Worm (Caenorhabditis elegans) whole organism, late embryonic: ENCODE results near the gene F36H9.5.

Experiments
- C08G9.2 ChIP-seq: sonication (generic microtip); optimal IDR thresholded peaks from 2 replicates; lab custom pipeline; 2016; ENCODE audit warnings: mild to moderate bottlenecking, missing genetic modification characterization, moderate library complexity, missing compliant biosample characterization
- F13H6.1 ChIP-seq: sonication (generic microtip); optimal IDR thresholded peaks from 2 replicates; lab custom pipeline; 2016; ENCODE audit warnings: missing genetic modification characterization, missing compliant biosample characterization
- K02D7.2 ChIP-seq: sonication (generic microtip); optimal IDR thresholded peaks from 2 replicates; lab custom pipeline; 2017; ENCODE audit warnings: mild to moderate bottlenecking, missing genetic modification characterization, missing compliant biosample characterization
- K09A11.1 ChIP-seq: sonication (generic microtip); optimal IDR thresholded peaks from 2 replicates; lab custom pipeline; 2017; ENCODE audit warnings: antibody characterized with exemption, mild to moderate bottlenecking, missing genetic modification characterization, missing compliant biosample characterization; ENCODE audit not compliant: insufficient read depth
- T23F11.4 ChIP-seq: fragments of 200-800 bp; sonication (Bioruptor generic); optimal IDR thresholded peaks from 2 replicates; lab custom pipeline; 2018; ENCODE audit warnings: mild to moderate bottlenecking, missing genetic modification characterization, missing compliant biosample characterization
- Y22D7AL.16 ChIP-seq: sonication (generic microtip); optimal IDR thresholded peaks from 2 replicates; lab custom pipeline; 2016; ENCODE audit warnings: missing genetic modification characterization, missing compliant biosample characterization
- ahr-1 ChIP-seq: sonication (generic microtip); optimal IDR thresholded peaks from 2 replicates; lab custom pipeline; 2016; ENCODE audit warnings: missing genetic modification characterization, missing compliant biosample characterization
- ceh-18 ChIP-seq: sonication (generic microtip); optimal IDR thresholded peaks from 2 replicates; lab custom pipeline; 2016; ENCODE audit warnings: missing genetic modification characterization, missing compliant biosample characterization
- ceh-2 ChIP-seq: sonication (generic microtip); optimal IDR thresholded peaks from 2 replicates; lab custom pipeline; 2016; ENCODE audit warnings: missing genotype, missing genetic modification characterization, missing compliant biosample characterization
- ceh-30 ChIP-seq: fragments of 150-350 bp; optimal IDR thresholded peaks from 2 replicates; lab custom pipeline; 2014; ENCODE audit warnings: missing biosample characterization, missing genetic modification characterization
- ceh-45 ChIP-seq: fragments of 200-800 bp; sonication (Bioruptor generic); IDR thresholded peaks from 2 replicates; pipeline ENCODE4 v1.3.6; 2022; ENCODE audit warnings: missing genetic modification reagents, missing genetic modification characterization, missing compliant biosample characterization
- ceh-48 ChIP-seq: sonication (generic microtip); optimal IDR thresholded peaks from 2 replicates; lab custom pipeline; 2016; ENCODE audit warnings: missing genetic modification characterization, inconsistent platforms, missing compliant biosample characterization
- dmd-4 ChIP-seq: sonication (generic microtip); optimal IDR thresholded peaks from 2 replicates; lab custom pipeline; 2016; ENCODE audit warnings: borderline replicate concordance, missing genetic modification characterization, missing compliant biosample characterization
- dve-1 ChIP-seq: sonication (generic microtip); optimal IDR thresholded peaks from 2 replicates; lab custom pipeline; 2017; ENCODE audit warnings: antibody characterized with exemption, mild to moderate bottlenecking, missing genetic modification characterization, missing compliant biosample characterization
- elt-2 ChIP-seq: sonication (generic microtip); optimal IDR thresholded peaks from 2 replicates; lab custom pipeline; 2016; ENCODE audit warnings: missing genetic modification reagents, missing genetic modification characterization, missing compliant biosample characterization
- ets-4 ChIP-seq: sonication (generic microtip); optimal IDR thresholded peaks from 2 replicates; lab custom pipeline; 2016; ENCODE audit warnings: missing genetic modification characterization, missing compliant biosample characterization
- eyg-1 ChIP-seq: sonication (generic microtip); optimal IDR thresholded peaks from 2 replicates; lab custom pipeline; 2016; ENCODE audit warnings: missing genotype, missing genetic modification characterization, missing compliant biosample characterization
- fax-1 ChIP-seq: sonication (generic microtip); optimal IDR thresholded peaks from 2 replicates; lab custom pipeline; 2016; ENCODE audit warnings: missing genotype, missing genetic modification characterization, missing compliant biosample characterization
- fkh-10 ChIP-seq: fragments of 150-350 bp; optimal IDR thresholded peaks from 2 replicates; lab custom pipeline; 2014; ENCODE audit warnings: missing biosample characterization, missing genetic modification reagents, missing genetic modification characterization
- gmeb-2 ChIP-seq: sonication (generic microtip); optimal IDR thresholded peaks from 2 replicates; lab custom pipeline; 2016; ENCODE audit warnings: missing genetic modification characterization, inconsistent platforms, missing compliant biosample characterization
- hlh-6 ChIP-seq: sonication (generic microtip); optimal IDR thresholded peaks from 2 replicates; lab custom pipeline; 2016; ENCODE audit warnings: missing genotype, missing genetic modification characterization, missing compliant biosample characterization
- madf-2 ChIP-seq: sonication (generic microtip); optimal IDR thresholded peaks from 2 replicates; lab custom pipeline; 2017; ENCODE audit warnings: missing genetic modification characterization, missing compliant biosample characterization
- mec-3 ChIP-seq: sonication (generic microtip); optimal IDR thresholded peaks from 2 replicates; lab custom pipeline; 2016; ENCODE audit warnings: borderline replicate concordance, missing genetic modification characterization, missing compliant biosample characterization
- nfya-1 ChIP-seq: sonication (generic microtip); optimal IDR thresholded peaks from 2 replicates; lab custom pipeline; 2017; ENCODE audit warnings: missing genetic modification characterization, mild to moderate bottlenecking, missing compliant biosample characterization, antibody characterized with exemption, moderate library complexity
- npax-4 ChIP-seq: sonication (generic microtip); optimal IDR thresholded peaks from 2 replicates; lab custom pipeline; 2016; ENCODE audit warnings: missing genetic modification characterization, missing compliant biosample characterization
- odd-2 ChIP-seq: sonication (generic microtip); optimal IDR thresholded peaks from 2 replicates; lab custom pipeline; 2017; ENCODE audit warnings: antibody characterized with exemption, mild to moderate bottlenecking, missing genetic modification characterization, missing compliant biosample characterization
- pha-2 ChIP-seq: sonication (generic microtip); optimal IDR thresholded peaks from 2 replicates; lab custom pipeline; 2017; ENCODE audit warnings: mild to moderate bottlenecking, missing genetic modification characterization, missing compliant biosample characterization
- pqm-1 ChIP-seq: sonication (generic microtip); optimal IDR thresholded peaks from 2 replicates; lab custom pipeline; 2016; ENCODE audit warnings: missing genetic modification characterization, missing compliant biosample characterization
- ref-2 ChIP-seq: sonication (generic microtip); optimal IDR thresholded peaks from 2 replicates; lab custom pipeline; 2016; ENCODE audit warnings: missing genetic modification characterization, missing compliant biosample characterization
- sdc-2 ChIP-seq: sonication (generic microtip); optimal IDR thresholded peaks from 2 replicates; lab custom pipeline; 2016; ENCODE audit warnings: missing genotype, missing genetic modification characterization, missing compliant biosample characterization
- sox-2 ChIP-seq: fragments of 200-800 bp; sonication (Bioruptor generic); IDR thresholded peaks from 2 replicates; pipeline ENCODE4 v1.3.6; 2022; ENCODE audit warnings: missing genetic modification reagents, missing genetic modification characterization, missing compliant biosample characterization
- syd-9 ChIP-seq: sonication (generic microtip); optimal IDR thresholded peaks from 2 replicates; lab custom pipeline; 2016; ENCODE audit warnings: mild to moderate bottlenecking, missing genetic modification characterization, moderate library complexity, missing compliant biosample characterization
- tbx-2 ChIP-seq: sonication (generic microtip); optimal IDR thresholded peaks from 2 replicates; lab custom pipeline; 2016; ENCODE audit warnings: missing genetic modification characterization, missing compliant biosample characterization
- unc-3 ChIP-seq, 2 experiments: fragments of 200-800 bp in 1 of 2; sonication (Bioruptor generic) in 1 of 2; sonication (generic microtip) in 1 of 2; conservative IDR thresholded peaks in 1 of 2; optimal IDR thresholded peaks in 1 of 2; 2 replicates each; pipeline versions ENCODE4 v1.3.6 to Lab custom; 2016 to 2022; ENCODE audit warnings: missing compliant biosample characterization in 2 of 2, missing genetic modification characterization in 2 of 2, missing genetic modification reagents in 1 of 2
- unc-42 ChIP-seq: sonication (generic microtip); optimal IDR thresholded peaks from 2 replicates; lab custom pipeline; 2016; ENCODE audit warnings: missing genotype, missing genetic modification characterization, missing compliant biosample characterization
- unc-55 ChIP-seq: sonication (generic microtip); optimal IDR thresholded peaks from 2 replicates; lab custom pipeline; 2017; ENCODE audit warnings: missing biosample characterization, missing genetic modification reagents, missing genetic modification characterization
- ztf-16 ChIP-seq: sonication (generic microtip); optimal IDR thresholded peaks from 2 replicates; lab custom pipeline; 2017; ENCODE audit warnings: missing genetic modification characterization, missing compliant biosample characterization

Gene F36H9.5

ce11 chrV:1756099-1756498 lies 25.7 kb downstream of the F36H9.5 start:
- TF ChIP-seq fax-1 (tag; lab: Kevin White, UChicago) (no peak), odd-2 (no peak), unc-3 (GFP tag; conservative IDR thresholded peaks at IDR 0.05; lab: Robert Waterston, UW) (no peak), unc-3 (tag; optimal IDR thresholded peaks at IDR 0.05; lab: Kevin White, UChicago) (no peak)

- no peak for TF ChIP-seq Y22D7AL.16 (tag; lab: Kevin White, UChicago)
Observed at ce11 chrV:1755589-1755988, 26.2 kb downstream of the F36H9.5 start, which contains the start of gene ZK697.14. TSS of gene ZK697.14 (minus strand) at chrV:1755689.

- TF ChIP-seq gmeb-2 (tag; lab: Kevin White, UChicago) (no peak), mec-3 (tag; lab: Kevin White, UChicago) (no peak), pha-2 (tag; lab: Kevin White, UChicago) (no peak), dmd-4 (no peak), F13H6.1 (tag; lab: Kevin White, UChicago) (no peak), C08G9.2 (no peak), unc-42 (tag; lab: Kevin White, UChicago) (no peak), ceh-30 (tag; lab: Kevin White, UChicago) (no peak), ahr-1 (tag; lab: Kevin White, UChicago) (no peak), ceh-48 (tag; lab: Kevin White, UChicago) (no peak), ref-2 (tag; lab: Kevin White, UChicago) (no peak), T23F11.4 (no peak), ceh-45 (GFP tag; lab: Robert Waterston, UW) (no peak), npax-4 (no peak), K02D7.2 (tag; lab: Kevin White, UChicago) (no peak), eyg-1 (tag; lab: Kevin White, UChicago) (no peak), ztf-16 (tag; lab: Kevin White, UChicago) (no peak)
Observed at ce11 chrV:1752496-1752895, 29.3 kb downstream of the F36H9.5 start, which contains the start of gene ZK697.1. TSS of gene ZK697.1 (plus strand) at chrV:1752796.

ce11 chrV:1751449-1751848 lies 30.4 kb downstream of the F36H9.5 start, which contains the start of gene srh-199:
TSS of gene srh-199 (minus strand) at chrV:1751549.
- TF ChIP-seq fkh-10 (GFP tag; lab: Kevin White, UChicago) (no peak), K09A11.1 (tag; lab: Kevin White, UChicago) (no peak), nfya-1 (tag; lab: Kevin White, UChicago) (no peak), hlh-6 (no peak)

ce11 chrV:1749053-1749452 lies 32.8 kb downstream of the F36H9.5 start, which contains the start of gene ZK697.8:
TSS of gene ZK697.8 (minus strand) at chrV:1749153.
- TF ChIP-seq madf-2 (tag; lab: Kevin White, UChicago) (no peak), sox-2 (GFP tag; lab: Robert Waterston, UW) (no peak), ceh-45 (GFP tag; lab: Robert Waterston, UW) (no peak), ceh-48 (tag; lab: Kevin White, UChicago) (no peak), T23F11.4 (no peak), ceh-2 (no peak), sdc-2 (tag; lab: Kevin White, UChicago) (no peak)

- TF ChIP-seq nfya-1 (tag; lab: Kevin White, UChicago) (peak; percentile 33), ets-4 (tag; lab: Kevin White, UChicago) (peak; percentile 22), ceh-18 (tag; lab: Kevin White, UChicago) (peak; percentile 21), unc-55 (GFP tag; lab: Kevin White, UChicago) (peak; percentile 28), dve-1 (tag; lab: Kevin White, UChicago) (peak; percentile 17), ceh-30 (tag; lab: Kevin White, UChicago) (peak; percentile 80), unc-42 (tag; lab: Kevin White, UChicago) (peak; percentile 4), syd-9 (tag; lab: Kevin White, UChicago) (no peak), pqm-1 (tag; lab: Kevin White, UChicago) (peak; percentile 2), madf-2 (tag; lab: Kevin White, UChicago) (no peak), tbx-2 (tag; lab: Kevin White, UChicago) (peak; percentile 33), fax-1 (tag; lab: Kevin White, UChicago) (no peak), elt-2 (tag; lab: Kevin White, UChicago) (peak; percentile 64)
Observed at ce11 chrV:1743205-1743870, 38.5 kb downstream of the F36H9.5 start, which contains the start of gene nhr-256. TSS of gene nhr-256 (plus strand) at chrV:1743771.
